Fruit fly (Drosophila melanogaster) whole organism, embryonic: ENCODE results near the gene Dap160.

Experiments
- Aef1 ChIP-seq: fragments of 200-800 bp; sonication (Bioruptor generic); IDR thresholded peaks from 3 replicates; pipeline ENCODE4 v1.3.6; 2022; ENCODE audit warnings: missing biosample characterization, missing genetic modification characterization
- B-H1 ChIP-seq: fragments of 200-800 bp; sonication (Bioruptor generic); IDR thresholded peaks from 3 replicates; pipeline ENCODE4 v1.3.6; 2022; ENCODE audit warnings: missing biosample characterization, missing genetic modification characterization
- C15 ChIP-seq: fragments of 200-800 bp; sonication (Bioruptor generic); IDR thresholded peaks from 3 replicates; pipeline ENCODE4 v1.3.6; 2022; ENCODE audit warnings: missing biosample characterization, missing genetic modification characterization
- CG10321 ChIP-seq: fragments of 200-800 bp; sonication (Bioruptor generic); IDR thresholded peaks from 2 replicates; pipeline ENCODE4 v1.3.6; 2022; ENCODE audit warnings: missing biosample characterization, missing genetic modification characterization
- CG10431 ChIP-seq: fragments of 200-800 bp; sonication (Bioruptor generic); optimal IDR thresholded peaks from 3 replicates; lab custom pipeline; 2018; ENCODE audit warnings: missing biosample characterization, mild to moderate bottlenecking, missing genetic modification characterization
- CG10565 ChIP-seq: fragments of 200-800 bp; sonication (Bioruptor generic); optimal IDR thresholded peaks from 3 replicates; lab custom pipeline; 2016; ENCODE audit warnings: missing biosample characterization, mild to moderate bottlenecking, missing genetic modification characterization
- CG11723 ChIP-seq: fragments of 200-800 bp; sonication (Bioruptor generic); optimal IDR thresholded peaks from 2 replicates; lab custom pipeline; 2017; ENCODE audit warnings: missing biosample characterization, mild to moderate bottlenecking, missing genetic modification characterization
- CG12299 ChIP-seq: fragments of 200-800 bp; sonication (Bioruptor generic); optimal IDR thresholded peaks from 2 replicates; lab custom pipeline; 2018; ENCODE audit warnings: missing biosample characterization, mild to moderate bottlenecking, missing genetic modification characterization
- CG1233 ChIP-seq: fragments of 200-800 bp; sonication (Bioruptor generic); optimal IDR thresholded peaks from 4 replicates; lab custom pipeline; 2018; ENCODE audit warnings: missing biosample characterization, mild to moderate bottlenecking, missing genetic modification characterization
- CG13287 ChIP-seq: fragments of 200-800 bp; sonication (Bioruptor generic); IDR thresholded peaks from 2 replicates; pipeline ENCODE4 v1.3.6; 2022; ENCODE audit warnings: missing biosample characterization, missing genetic modification characterization; ENCODE audit not compliant: partially characterized antibody
- CG1529 ChIP-seq: fragments of 200-800 bp; sonication (Bioruptor generic); optimal IDR thresholded peaks from 3 replicates; lab custom pipeline; 2018; ENCODE audit warnings: missing biosample characterization, missing genetic modification characterization
- CG15479 ChIP-seq: fragments of 200-800 bp; sonication (Bioruptor generic); optimal IDR thresholded peaks from 3 replicates; lab custom pipeline; 2019; ENCODE audit warnings: missing biosample characterization, mild to moderate bottlenecking, missing genetic modification characterization, moderate library complexity
- CG15601 ChIP-seq: fragments of 200-800 bp; sonication (Bioruptor generic); optimal IDR thresholded peaks from 3 replicates; lab custom pipeline; 2019; ENCODE audit warnings: missing biosample characterization, mild to moderate bottlenecking, missing genetic modification characterization, moderate library complexity
- CG17568 ChIP-seq: fragments of 200-800 bp; sonication (Bioruptor generic); optimal IDR thresholded peaks from 2 replicates; lab custom pipeline; 2018; ENCODE audit warnings: missing biosample characterization, mild to moderate bottlenecking, missing genetic modification characterization, moderate library complexity
- CG3065 ChIP-seq: fragments of 200-800 bp; sonication (Bioruptor generic); optimal IDR thresholded peaks from 2 replicates; lab custom pipeline; 2016; ENCODE audit warnings: missing biosample characterization, missing genetic modification characterization
- CG3163 ChIP-seq: fragments of 200-800 bp; sonication (Bioruptor generic); optimal IDR thresholded peaks from 3 replicates; lab custom pipeline; 2016; ENCODE audit warnings: missing biosample characterization, missing genetic modification characterization
- CG34422 ChIP-seq: fragments of 200-800 bp; sonication (Bioruptor generic); IDR thresholded peaks from 3 replicates; pipeline ENCODE4 v1.3.6; 2022; ENCODE audit warnings: missing biosample characterization, missing genetic modification characterization
- CG4282 ChIP-seq: fragments of 200-800 bp; sonication (Bioruptor generic); optimal IDR thresholded peaks from 2 replicates; lab custom pipeline; 2016; ENCODE audit warnings: missing biosample characterization, missing genetic modification characterization
- CG4730 ChIP-seq: fragments of 200-800 bp; sonication (Bioruptor generic); IDR thresholded peaks from 2 replicates; pipeline ENCODE4 v1.3.6; 2022; ENCODE audit warnings: missing biosample characterization, missing genetic modification characterization
- CG4854 ChIP-seq: fragments of 200-800 bp; sonication (Bioruptor generic); optimal IDR thresholded peaks from 2 replicates; lab custom pipeline; 2016; ENCODE audit warnings: missing biosample characterization, missing genetic modification characterization, inconsistent platforms
- Dip3 ChIP-seq: fragments of 200-800 bp; sonication (Bioruptor generic); optimal IDR thresholded peaks from 3 replicates; lab custom pipeline; 2016; ENCODE audit warnings: missing biosample characterization, missing genetic modification characterization
- Fer2 ChIP-seq: fragments of 200-800 bp; sonication (Bioruptor generic); optimal IDR thresholded peaks from 2 replicates; lab custom pipeline; 2018; ENCODE audit warnings: missing biosample characterization, mild to moderate bottlenecking, missing genetic modification characterization, moderate library complexity
- HHEX ChIP-seq: fragments of 200-800 bp; sonication (Bioruptor generic); optimal IDR thresholded peaks from 3 replicates; lab custom pipeline; 2017; ENCODE audit warnings: missing biosample characterization, mild to moderate bottlenecking, missing genetic modification characterization, missing genetic modification reagents
- Lim3 ChIP-seq: fragments of 200-800 bp; sonication (Bioruptor generic); IDR thresholded peaks from 2 replicates; pipeline ENCODE4 v1.3.6; 2022; ENCODE audit warnings: missing biosample characterization, missing genetic modification characterization
- Lpt ChIP-seq: fragments of >200 bp; optimal IDR thresholded peaks from 2 replicates; lab custom pipeline; 2018; ENCODE audit warnings: missing biosample characterization, missing genetic modification characterization
- Rfx ChIP-seq: fragments of 200-800 bp; sonication (Bioruptor generic); IDR thresholded peaks from 2 replicates; pipeline ENCODE4 v1.3.6; 2022; ENCODE audit warnings: missing biosample characterization, missing genetic modification characterization
- Trl ChIP-seq, 3 experiments: fragments of >200 bp in 2 of 3; fragments of 200-800 bp in 1 of 3; sonication (Bioruptor generic) in 1 of 3; optimal IDR thresholded peaks; 2 replicates in 1 of 3; 3 replicates in 2 of 3; lab custom pipeline; 2016 to 2017; ENCODE audit warnings: missing biosample characterization in 1 of 3, missing genetic modification characterization in 1 of 3
- Xrp1 ChIP-seq: fragments of 200-800 bp; sonication (Bioruptor generic); IDR thresholded peaks from 2 replicates; pipeline ENCODE4 v1.3.6; 2022; ENCODE audit warnings: missing biosample characterization, missing genetic modification characterization
- bigmax ChIP-seq: fragments of 200-800 bp; sonication (Bioruptor generic); optimal IDR thresholded peaks from 2 replicates; lab custom pipeline; 2018; ENCODE audit warnings: missing biosample characterization, mild to moderate bottlenecking, missing genetic modification characterization
- chinmo ChIP-seq: fragments of 200-800 bp; sonication (Bioruptor generic); IDR thresholded peaks from 4 replicates; pipeline ENCODE4 v1.3.6; 2022; ENCODE audit warnings: missing biosample characterization, missing genetic modification characterization; ENCODE audit not compliant: partially characterized antibody
- corto ChIP-seq: fragments of 200-800 bp; sonication (Bioruptor generic); optimal IDR thresholded peaks from 2 replicates; lab custom pipeline; 2016; ENCODE audit warnings: missing biosample characterization, mild to moderate bottlenecking, missing genetic modification characterization, moderate library complexity
- dpn ChIP-seq, 2 experiments: fragments of 200-800 bp; sonication (Bioruptor generic); optimal IDR thresholded peaks; 3 replicates each; lab custom pipeline; 2016; ENCODE audit warnings: missing biosample characterization in 2 of 2, missing genetic modification characterization in 2 of 2
- dysf ChIP-seq: fragments of 200-800 bp; sonication (Bioruptor generic); IDR thresholded peaks from 3 replicates; pipeline ENCODE4 v1.3.6; 2022; ENCODE audit warnings: missing biosample characterization, missing genetic modification characterization
- fd64A ChIP-seq: fragments of 200-800 bp; sonication (Bioruptor generic); optimal IDR thresholded peaks from 3 replicates; lab custom pipeline; 2018; ENCODE audit warnings: missing biosample characterization, mild to moderate bottlenecking, missing genetic modification characterization
- h ChIP-seq: fragments of >200 bp; optimal IDR thresholded peaks from 2 replicates; lab custom pipeline; 2017
- ham ChIP-seq: fragments of 200-800 bp; sonication (Bioruptor generic); IDR thresholded peaks from 2 replicates; pipeline ENCODE4 v1.3.6; 2022; ENCODE audit warnings: missing biosample characterization, missing genetic modification characterization
- hbn ChIP-seq: fragments of 200-800 bp; sonication (Bioruptor generic); IDR thresholded peaks from 2 replicates; pipeline ENCODE4 v1.3.6; 2022; ENCODE audit warnings: missing biosample characterization, missing genetic modification characterization; ENCODE audit not compliant: partially characterized antibody
- ind ChIP-seq: fragments of 200-800 bp; sonication (Bioruptor generic); optimal IDR thresholded peaks from 3 replicates; lab custom pipeline; 2016; ENCODE audit warnings: missing biosample characterization, missing genetic modification characterization
- lmd ChIP-seq: fragments of 200-800 bp; sonication (Bioruptor generic); IDR thresholded peaks from 2 replicates; pipeline ENCODE4 v1.3.6; 2022; ENCODE audit warnings: missing biosample characterization, missing genetic modification characterization
- odd ChIP-seq: fragments of 200-800 bp; sonication (Bioruptor generic); optimal IDR thresholded peaks from 2 replicates; lab custom pipeline; 2017; ENCODE audit warnings: missing biosample characterization, mild to moderate bottlenecking, missing genetic modification characterization
- pan ChIP-seq, 4 experiments: fragments of >200 bp in 3 of 4; fragments of 200-800 bp in 1 of 4; sonication (Bioruptor generic) in 1 of 4; optimal IDR thresholded peaks in 3 of 4; IDR thresholded peaks in 1 of 4; 2 replicates each; pipeline versions ENCODE4 v1.3.6 to Lab custom; 2017 to 2022; ENCODE audit warnings: missing biosample characterization in 2 of 4, missing genetic modification characterization in 2 of 4, mixed read lengths in 1 of 4
- rib ChIP-seq: fragments of 200-800 bp; sonication (Bioruptor generic); IDR thresholded peaks from 2 replicates; pipeline ENCODE4 v1.3.6; 2022; ENCODE audit warnings: missing biosample characterization, missing genetic modification characterization
- run ChIP-seq: fragments of 200-800 bp; sonication (Bioruptor generic); optimal IDR thresholded peaks from 3 replicates; lab custom pipeline; 2018; ENCODE audit warnings: missing biosample characterization, mild to moderate bottlenecking, missing genetic modification characterization
- salm ChIP-seq: fragments of 200-800 bp; sonication (Bioruptor generic); optimal IDR thresholded peaks from 2 replicates; lab custom pipeline; 2018; ENCODE audit warnings: missing biosample characterization, mild to moderate bottlenecking, missing genetic modification characterization
- sens ChIP-seq: fragments of 200-800 bp; sonication (Bioruptor generic); peaks from one replicate; lab custom pipeline; 2016; ENCODE audit warnings: missing biosample characterization, missing genetic modification characterization
- slou ChIP-seq: fragments of 200-800 bp; sonication (Bioruptor generic); optimal IDR thresholded peaks from 3 replicates; lab custom pipeline; 2016; ENCODE audit warnings: missing biosample characterization, missing genetic modification characterization
- unc-4 ChIP-seq: fragments of 200-800 bp; sonication (Bioruptor generic); IDR thresholded peaks from 2 replicates; pipeline ENCODE4 v1.3.6; 2022; ENCODE audit warnings: missing biosample characterization, missing genetic modification characterization; ENCODE audit not compliant: partially characterized antibody
- wek ChIP-seq: fragments of 200-800 bp; sonication (Bioruptor generic); optimal IDR thresholded peaks from 3 replicates; lab custom pipeline; 2018; ENCODE audit warnings: missing biosample characterization, mild to moderate bottlenecking, missing genetic modification characterization, moderate library complexity

Gene Dap160

dm6 chr2L:21168295-21169159 is 26.4 kb upstream of the Dap160 start, which contains the start of the genes mAcon1, CG43345 and CG43346 (continued):
- TF ChIP-seq Lpt (GFP tag; lab: Kevin White, UChicago), result no peak
- TF ChIP-seq odd, result no peak
- peak; percentile 59 for TF ChIP-seq CG4282 (GFP tag; lab: Kevin White, UChicago)
- peak; percentile 51 for TF ChIP-seq Aef1 (GFP tag; lab: Robert Waterston, UW)
- peak; percentile 35; the same call in 1 of the 2 replicates for TF ChIP-seq CG4730 (GFP tag; lab: Robert Waterston, UW)
- peak; percentile 66 for TF ChIP-seq CG15479
- no peak for TF ChIP-seq hbn
- TF ChIP-seq CG17568 (GFP tag; lab: Kevin White, UChicago), result no peak
- no peak for TF ChIP-seq C15 (GFP tag; lab: Robert Waterston, UW)
- TF ChIP-seq Trl (optimal IDR thresholded peaks at IDR 0.05; lab: Kevin White, UChicago), result no peak
- TF ChIP-seq Trl (GFP tag; optimal IDR thresholded peaks at IDR 0.05; lab: Kevin White, UChicago), result peak; percentile 86
- TF ChIP-seq slou, result peak; percentile 70
- no peak for TF ChIP-seq run (tag; lab: Kevin White, UChicago)
- TF ChIP-seq CG4854 (GFP tag; lab: Kevin White, UChicago), result peak; percentile 69
- TF ChIP-seq CG10431 (GFP tag; lab: Kevin White, UChicago), result peak; percentile 44
- peak; percentile 93 for TF ChIP-seq Dip3
- no peak for TF ChIP-seq CG15601 (tag; lab: Kevin White, UChicago)
- peak; percentile 86 for TF ChIP-seq bigmax (GFP tag; lab: Kevin White, UChicago)
- no peak for TF ChIP-seq fd64A (GFP tag; lab: Kevin White, UChicago)
- no peak for TF ChIP-seq chinmo
- peak; percentile 57; the same call in 1 of the 3 replicates for TF ChIP-seq CG34422 (GFP tag; lab: Robert Waterston, UW)
- TF ChIP-seq CG1233 (GFP tag; lab: Kevin White, UChicago), result peak; percentile 70
- no peak for TF ChIP-seq Lim3 (GFP tag; lab: Robert Waterston, UW)
- TF ChIP-seq Fer2 (tag; lab: Kevin White, UChicago), result peak; percentile 70
- peak; percentile 64 for TF ChIP-seq CG3065 (GFP tag; lab: Kevin White, UChicago)
- peak; percentile 76 for TF ChIP-seq lmd (GFP tag; lab: Robert Waterston, UW)
- no peak for TF ChIP-seq wek (GFP tag; lab: Kevin White, UChicago)
- peak; percentile 80 to 91 for TF ChIP-seq dpn (GFP tag; optimal IDR thresholded peaks at IDR 0.05; lab: Kevin White, UChicago)
- TF ChIP-seq dysf, result peak; percentile 80
- peak; percentile 83 for TF ChIP-seq ind
- peak; percentile 79 for TF ChIP-seq HHEX
- TF ChIP-seq pan (optimal IDR thresholded peaks at IDR 0.05; lab: Kevin White, UChicago), result no peak
- no peak for TF ChIP-seq pan (GFP tag; optimal IDR thresholded peaks at IDR 0.05 in 1 of 2, IDR thresholded peaks at IDR 0.05 in 1 of 2)
- peak; percentile 41; the same call in 1 of the 3 replicates for TF ChIP-seq B-H1
- no peak for TF ChIP-seq rib
- no peak for TF ChIP-seq unc-4 (GFP tag; lab: Robert Waterston, UW)
- TF ChIP-seq corto, result no peak
- TF ChIP-seq CG11723 (GFP tag; lab: Kevin White, UChicago), result peak; percentile 72
- peak; percentile 78 for TF ChIP-seq CG3163 (GFP tag; lab: Kevin White, UChicago)
- peak; percentile 78 for TF ChIP-seq Rfx (GFP tag; lab: Robert Waterston, UW)
- TF ChIP-seq CG1529 (GFP tag; lab: Kevin White, UChicago), result peak; percentile 57
- peak; percentile 16 for TF ChIP-seq CG10565 (GFP tag; lab: Kevin White, UChicago)
- TF ChIP-seq salm (tag; lab: Kevin White, UChicago), result no peak
- TF ChIP-seq sens (GFP tag; lab: Kevin White, UChicago), result peak; percentile 98
- TF ChIP-seq h (lab: Kevin White, UChicago), result no peak
- no peak for TF ChIP-seq ham (GFP tag; lab: Robert Waterston, UW)
- TF ChIP-seq CG12299 (tag; lab: Kevin White, UChicago), result peak; percentile 64
- TF ChIP-seq Xrp1, result peak; percentile 79
- TF ChIP-seq CG10321 (GFP tag; lab: Robert Waterston, UW), result peak; percentile 47; the same call in 1 of the 2 replicates
- TF ChIP-seq CG13287 (GFP tag; lab: Robert Waterston, UW), result no peak; the same call in 1 of the 2 replicates
